Worm (Caenorhabditis elegans) whole organism, L4/young adult: ENCODE results near the gene spat-1.

Experiments
- W03F9.2 ChIP-seq: fragments of 150-350 bp; optimal IDR thresholded peaks from 2 replicates; lab custom pipeline; 2014; ENCODE audit warnings: missing biosample characterization, missing genetic modification characterization
- him-1 ChIP-seq: sonication (generic microtip); optimal IDR thresholded peaks from 2 replicates; lab custom pipeline; 2016; ENCODE audit warnings: missing genotype, missing genetic modification reagents, missing genetic modification characterization, missing compliant biosample characterization

ce11 chrII:14502997-14503396, 25.6 kb upstream of the spat-1 start, which contains the start of gene K10H10.6:
- TF ChIP-seq him-1 (no peak), W03F9.2 (tag; lab: Kevin White, UChicago) (no peak)
